Worm (Caenorhabditis elegans) whole organism, midembryonic: ENCODE results near the gene nhr-27.
A peak's percentile ranks its signal among the peaks of the same experiment; 100 is the strongest.

Source experiments
- T22C8.4 ChIP-seq: fragments of 200-800 bp; sonication (Bioruptor generic); IDR thresholded peaks from 2 replicates; pipeline ENCODE4 v1.3.6; 2022; ENCODE audit warnings: missing genetic modification characterization, missing compliant biosample characterization
- cog-1 ChIP-seq: sonication (generic microtip); optimal IDR thresholded peaks from 2 replicates; lab custom pipeline; 2016; ENCODE audit warnings: missing genetic modification characterization, missing compliant biosample characterization
- flt-1 ChIP-seq: fragments of 200-800 bp; sonication (Bioruptor generic); IDR thresholded peaks from 2 replicates; pipeline ENCODE4 v1.3.6; 2022; ENCODE audit warnings: missing genetic modification characterization, missing compliant biosample characterization
- klf-2 ChIP-seq: fragments of 200-800 bp; sonication (Bioruptor generic); conservative IDR thresholded peaks from 2 replicates; pipeline ENCODE4 v1.3.6; 2022; ENCODE audit warnings: missing genetic modification reagents, missing genetic modification characterization, missing compliant biosample characterization
- med-1 ChIP-seq: sonication (generic microtip); optimal IDR thresholded peaks from 2 replicates; lab custom pipeline; 2017; ENCODE audit warnings: missing genetic modification characterization, mild to moderate bottlenecking, missing compliant biosample characterization, antibody characterized with exemption, missing genetic modification reagents; ENCODE audit not compliant: insufficient read depth
- ref-1 ChIP-seq: fragments of 200-800 bp; sonication (Bioruptor generic); conservative IDR thresholded peaks from 2 replicates; pipeline ENCODE4 v1.3.6; 2022; ENCODE audit warnings: missing genetic modification reagents, missing genetic modification characterization, missing compliant biosample characterization
- tab-1 ChIP-seq: fragments of 200-800 bp; sonication (Bioruptor generic); IDR thresholded peaks from 2 replicates; pipeline ENCODE4 v1.3.6; 2022; ENCODE audit warnings: missing genetic modification characterization, missing compliant biosample characterization
- ztf-23 ChIP-seq: fragments of 200-800 bp; sonication (Bioruptor generic); IDR thresholded peaks from 2 replicates; pipeline ENCODE4 v1.3.6; 2022; ENCODE audit warnings: missing genetic modification reagents, missing genetic modification characterization, missing compliant biosample characterization
- ztf-29 ChIP-seq: fragments of 200-800 bp; sonication (Bioruptor generic); IDR thresholded peaks from 2 replicates; pipeline ENCODE4 v1.3.6; 2022; ENCODE audit warnings: missing genetic modification reagents, missing genetic modification characterization, missing compliant biosample characterization

nhr-27 gene

DNA sequence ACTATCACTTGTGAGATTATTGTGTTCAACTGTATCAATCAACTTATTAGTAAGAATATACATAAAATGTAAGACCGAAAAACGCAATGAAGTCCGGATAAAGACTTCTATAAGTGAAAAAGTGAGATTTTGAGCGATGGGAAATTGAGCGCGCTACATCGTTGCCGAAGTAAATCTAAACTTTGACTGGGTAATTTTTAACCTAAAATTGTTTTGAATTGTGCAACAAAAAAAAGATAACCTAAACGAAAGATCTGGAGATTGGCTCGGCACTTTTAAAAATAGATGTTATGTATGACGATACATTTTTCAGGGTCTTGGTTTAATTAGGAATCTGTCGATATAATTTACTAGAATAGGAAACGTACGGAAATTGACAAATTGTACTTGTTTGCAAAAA is 145.0 kb downstream of the nhr-27 start:
- no peak for TF ChIP-seq tab-1 (GFP tag; lab: Robert Waterston, UW)
- no peak for TF ChIP-seq ztf-29 (GFP tag; lab: Robert Waterston, UW)
- TF ChIP-seq flt-1 (GFP tag; lab: Robert Waterston, UW), result no peak

DNA sequence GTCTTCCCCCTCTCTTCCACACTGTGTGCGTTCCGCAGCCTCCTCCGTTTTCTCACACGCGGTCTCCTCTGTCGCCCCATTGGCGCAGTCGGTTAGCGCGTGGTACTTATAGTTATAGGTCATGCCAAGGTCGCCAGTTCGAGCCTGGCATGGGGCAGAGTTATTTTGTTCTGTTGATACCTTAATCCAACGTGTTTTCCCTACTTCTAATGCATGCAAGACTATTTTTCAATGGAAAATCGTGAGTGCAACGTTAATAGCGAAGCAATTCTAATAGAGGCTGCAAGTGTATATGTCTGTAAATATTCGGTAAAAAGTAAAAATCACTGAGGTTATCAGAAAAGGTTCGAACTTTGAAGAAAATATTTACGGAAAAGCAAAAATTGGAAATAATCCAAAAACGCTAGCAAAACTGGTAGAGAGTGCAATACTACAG is 147.0 kb downstream of the nhr-27 start:
- TF ChIP-seq klf-2 (GFP tag; lab: Robert Waterston, UW), result peak; percentile 88
- peak; percentile 63; the same call in 1 of the 2 replicates for TF ChIP-seq ztf-29 (GFP tag; lab: Robert Waterston, UW)
- peak; percentile 72 for TF ChIP-seq ref-1 (GFP tag; lab: Robert Waterston, UW)
- TF ChIP-seq med-1, result peak; percentile 40
- TF ChIP-seq ztf-23 (GFP tag; lab: Robert Waterston, UW), result peak; percentile 85
- TF ChIP-seq flt-1 (GFP tag; lab: Robert Waterston, UW), result peak; percentile 91
- TF ChIP-seq cog-1 (tag; lab: Kevin White, UChicago), result peak; percentile 80
- TF ChIP-seq tab-1 (GFP tag; lab: Robert Waterston, UW), result peak; percentile 93
- peak; percentile 77 for TF ChIP-seq T22C8.4 (GFP tag; lab: Robert Waterston, UW)

DNA sequence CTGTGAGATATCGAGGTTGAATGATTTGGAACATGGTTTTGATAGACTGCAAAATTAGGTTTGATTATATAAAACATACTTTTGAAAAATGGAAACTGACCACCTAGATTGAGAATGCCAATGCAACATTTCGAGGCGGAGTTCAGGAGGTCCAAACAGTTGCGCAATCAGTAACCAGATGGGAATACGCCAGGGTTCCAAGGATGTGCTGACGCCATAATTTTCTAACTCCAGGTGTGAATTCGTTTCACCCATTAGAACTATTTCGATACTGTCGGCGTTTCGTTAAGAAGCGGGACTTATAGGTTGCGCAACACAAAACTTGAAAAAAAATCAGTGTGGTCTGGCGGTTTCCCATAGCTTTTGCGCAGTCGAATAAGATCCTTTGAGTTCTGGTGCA is 148.3 kb downstream of the nhr-27 start, which contains the start of gene C02B4.3:
C02B4.3 (minus strand) TSS at position 34 of the 400 bp plus-strand sequence.
- no peak for TF ChIP-seq tab-1 (GFP tag; lab: Robert Waterston, UW)
- TF ChIP-seq ref-1 (GFP tag; lab: Robert Waterston, UW), result no peak
- TF ChIP-seq ztf-23 (GFP tag; lab: Robert Waterston, UW), result no peak
- TF ChIP-seq T22C8.4 (GFP tag; lab: Robert Waterston, UW), result no peak
- no peak for TF ChIP-seq flt-1 (GFP tag; lab: Robert Waterston, UW)
- no peak for TF ChIP-seq ztf-29 (GFP tag; lab: Robert Waterston, UW)
- no peak for TF ChIP-seq klf-2 (GFP tag; lab: Robert Waterston, UW)

DNA sequence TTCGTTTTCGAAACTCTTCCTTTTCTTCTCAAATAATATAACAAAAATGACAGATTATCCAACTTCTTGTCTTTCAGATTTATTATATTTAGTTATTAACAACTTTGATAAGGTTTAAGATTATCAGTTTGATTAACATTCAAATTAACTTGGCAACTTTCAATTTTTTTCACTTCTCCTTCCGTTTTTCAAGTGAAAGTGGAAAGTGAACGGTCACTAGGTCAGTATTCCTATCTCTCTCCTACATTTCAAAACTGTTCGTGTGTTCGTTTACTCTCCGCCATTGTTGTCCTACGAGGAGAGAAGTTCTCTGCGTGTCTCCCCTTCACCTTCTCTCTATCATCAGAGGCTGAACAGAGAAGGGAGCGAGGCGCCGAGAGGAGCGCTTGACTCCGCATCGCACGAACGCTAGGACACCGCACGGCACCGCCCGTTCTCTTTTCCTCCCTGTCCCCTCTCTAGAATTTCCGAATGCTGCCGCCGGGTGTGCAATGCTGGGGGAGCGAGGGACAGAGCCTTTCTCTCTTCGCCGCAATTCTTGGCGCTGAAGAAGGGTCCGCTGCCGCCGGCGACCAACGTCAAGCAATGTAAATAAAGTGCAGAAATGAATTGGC is 151.6 kb downstream of the nhr-27 start:
- TF ChIP-seq med-1 (no peak), ref-1 (GFP tag; lab: Robert Waterston, UW) (no peak), klf-2 (GFP tag; lab: Robert Waterston, UW) (0 out of 2 replicates have a peak, but pooled peaks have one; percentile 29)
